Worm (Caenorhabditis elegans) whole organism, midembryonic: ENCODE measurements around the gene D1054.19.

ENCODE experiments used
- ztf-23 ChIP-seq: fragments of 200-800 bp; sonication (Bioruptor generic); IDR thresholded peaks from 2 replicates; pipeline ENCODE4 v1.3.6; 2022; ENCODE audit warnings: missing genetic modification reagents, missing genetic modification characterization, missing compliant biosample characterization
- ztf-29 ChIP-seq: fragments of 200-800 bp; sonication (Bioruptor generic); IDR thresholded peaks from 2 replicates; pipeline ENCODE4 v1.3.6; 2022; ENCODE audit warnings: missing genetic modification reagents, missing genetic modification characterization, missing compliant biosample characterization

- no peak for TF ChIP-seq ztf-29
- TF ChIP-seq ztf-23 (GFP tag; lab: Robert Waterston, UW): no peak
These were observed 34.8 kb upstream of the D1054.19 start for ce11 chrV:10760839-10761238.
